Worm (Caenorhabditis elegans) whole organism, mixed stage, embryonic: ENCODE measurements around the gene W02D7.11.

Source experiments
- elt-3 ChIP-seq: fragments of 150-350 bp; optimal IDR thresholded peaks from 2 replicates; lab custom pipeline; 2014; ENCODE audit warnings: missing biosample characterization, missing genetic modification characterization
- nhr-237 ChIP-seq: fragments of 150-350 bp; optimal IDR thresholded peaks from 2 replicates; lab custom pipeline; 2014; ENCODE audit warnings: missing biosample characterization, missing genetic modification characterization
- nhr-76 ChIP-seq: sonication (generic microtip); optimal IDR thresholded peaks from 2 replicates; lab custom pipeline; 2017; ENCODE audit warnings: missing biosample characterization, missing genetic modification characterization
- sem-2 ChIP-seq: fragments of 200-800 bp; sonication (Bioruptor generic); optimal IDR thresholded peaks from 2 replicates; lab custom pipeline; 2018; ENCODE audit warnings: mild to moderate bottlenecking, missing genetic modification characterization, missing compliant biosample characterization
- snpc-4 ChIP-seq: fragments of 150-350 bp; optimal IDR thresholded peaks from 2 replicates; lab custom pipeline; 2014; ENCODE audit warnings: missing biosample characterization, missing genetic modification characterization
- unc-39 ChIP-seq: fragments of 150-350 bp; optimal IDR thresholded peaks from 2 replicates; lab custom pipeline; 2014; ENCODE audit warnings: missing biosample characterization, missing genetic modification characterization
- unc-62 ChIP-seq: fragments of 150-350 bp; optimal IDR thresholded peaks from 2 replicates; lab custom pipeline; 2014; ENCODE audit warnings: missing biosample characterization, missing genetic modification reagents, missing genetic modification characterization

DNA sequence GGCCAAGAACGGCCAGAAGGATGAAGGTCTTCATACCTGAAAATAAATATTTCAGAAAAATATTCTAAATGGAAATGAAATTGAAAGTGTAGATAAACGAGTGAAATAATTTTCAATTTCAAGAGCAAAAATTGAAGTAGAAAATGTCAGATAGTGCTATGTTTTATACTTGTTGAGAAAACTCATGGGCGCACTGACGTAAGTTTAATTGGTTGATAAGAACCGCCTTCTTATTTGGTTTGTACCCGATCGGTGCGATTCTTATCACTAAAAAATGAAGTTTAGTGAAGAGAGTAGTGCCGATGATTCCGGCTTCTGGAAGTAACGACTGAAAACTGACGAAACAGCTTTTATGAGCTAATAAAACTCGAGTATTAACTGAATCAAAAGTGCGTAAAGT, 35.4 kb downstream of the W02D7.11 start, which contains the start of the genes asp-6 and asp-12:
- TF ChIP-seq elt-3 (tag; lab: Kevin White, UChicago) (no peak), sem-2 (GFP tag; lab: Kevin White, UChicago) (no peak), unc-39 (tag; lab: Kevin White, UChicago) (no peak), nhr-237 (tag; lab: Kevin White, UChicago) (no peak), snpc-4 (tag; lab: Kevin White, UChicago) (no peak), unc-62 (no peak), nhr-76 (tag; lab: Kevin White, UChicago) (no peak)
